Worm (Caenorhabditis elegans): ENCODE measurements around the gene pqn-84.
A peak's percentile ranks its signal among the peaks of the same experiment; 100 is the strongest.

The pqn-84 gene

DNA sequence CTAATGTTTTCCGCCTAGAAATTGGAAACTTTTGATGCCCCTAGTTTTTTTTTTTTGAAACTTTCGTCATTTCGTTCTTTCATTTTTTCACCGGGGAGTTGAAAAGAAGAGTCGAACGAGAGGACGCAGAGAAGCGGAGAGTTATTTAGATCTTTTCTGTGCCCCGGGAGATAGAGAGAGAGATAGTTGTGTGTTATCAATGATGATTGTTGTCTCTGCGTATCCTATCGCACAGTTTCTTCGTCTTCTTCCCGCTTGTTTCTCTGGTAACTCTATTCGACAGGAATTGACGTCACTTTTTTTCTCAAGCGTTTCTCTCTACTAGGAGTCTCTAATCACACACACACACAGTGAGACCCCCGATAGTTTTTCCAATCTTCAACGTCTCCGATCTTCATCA lies 10.8 kb upstream of the pqn-84 start:
- no peak for TF ChIP-seq aptf-3 (GFP tag; IDR thresholded peaks at IDR 0.05)
- TF ChIP-seq T26A5.8 (tag; optimal IDR thresholded peaks at IDR 0.05), result no peak
- TF ChIP-seq let-526 (GFP tag; IDR thresholded peaks at IDR 0.05), result no peak
- peak; percentile 20; the same call in 1 of the 2 replicates for TF ChIP-seq lin-26 (GFP tag; IDR thresholded peaks at IDR 0.05)
- no peak for TF ChIP-seq sea-2 (GFP tag; IDR thresholded peaks at IDR 0.05)
- no peak for TF ChIP-seq ekl-4 (GFP tag; IDR thresholded peaks at IDR 0.05)
- TF ChIP-seq F55B11.4 (tag; optimal IDR thresholded peaks at IDR 0.05; ENCODE audit: borderline replicate concordance, insufficient read depth), result no peak
- no peak for TF ChIP-seq lsy-27 (tag; optimal IDR thresholded peaks at IDR 0.05; ENCODE audit: borderline replicate concordance, insufficient read depth)
- TF ChIP-seq B0035.1 (tag; optimal IDR thresholded peaks at IDR 0.05), result no peak
- no peak for TF ChIP-seq madf-10 (tag; optimal IDR thresholded peaks at IDR 0.05)
- peak; percentile 60 for TF ChIP-seq lin-40 (tag; optimal IDR thresholded peaks at IDR 0.05)
- TF ChIP-seq zim-3 (tag; optimal IDR thresholded peaks at IDR 0.05), result no peak
- no peak for TF ChIP-seq efl-1 (GFP tag; optimal IDR thresholded peaks at IDR 0.05)
- no peak for TF ChIP-seq akir-1 (GFP tag; optimal IDR thresholded peaks at IDR 0.05)
- no peak for TF ChIP-seq attf-6 (GFP tag; IDR thresholded peaks at IDR 0.05)
- peak; percentile 29 for TF ChIP-seq lin-54 (GFP tag; optimal IDR thresholded peaks at IDR 0.05)
- no peak for TF ChIP-seq sdz-38 (tag; optimal IDR thresholded peaks at IDR 0.05)
- no peak for TF ChIP-seq F57A8.1 (GFP tag; optimal IDR thresholded peaks at IDR 0.05)
- no peak for TF ChIP-seq Y79H2A.3 (GFP tag; conservative IDR thresholded peaks at IDR 0.05)
- TF ChIP-seq ceh-40 (GFP tag; IDR thresholded peaks at IDR 0.05), result no peak
- no peak for TF ChIP-seq C06A6.2 (GFP tag; conservative IDR thresholded peaks at IDR 0.05)
- no peak for TF ChIP-seq ets-4 (GFP tag; optimal IDR thresholded peaks at IDR 0.05)
- TF ChIP-seq ztf-6 (GFP tag; IDR thresholded peaks at IDR 0.05), result no peak
- TF ChIP-seq hmg-1.2 (GFP tag; IDR thresholded peaks at IDR 0.05), result peak; percentile 49; the same call in 1 of the 2 replicates
- no peak for TF ChIP-seq athp-1 (tag; optimal IDR thresholded peaks at IDR 0.05)
- no peak for TF ChIP-seq egl-44 (GFP tag; IDR thresholded peaks at IDR 0.05)
- no peak for TF ChIP-seq Y53F4B.3 (GFP tag; IDR thresholded peaks at IDR 0.05)
- no peak for TF ChIP-seq rec-8 (tag; optimal IDR thresholded peaks at IDR 0.05)
- TF ChIP-seq ceh-58 (GFP tag; IDR thresholded peaks at IDR 0.05), result no peak
- no peak for TF ChIP-seq bed-1 (GFP tag; IDR thresholded peaks at IDR 0.05)
- TF ChIP-seq hlh-12 (tag; optimal IDR thresholded peaks at IDR 0.05), result no peak
- TF ChIP-seq cebp-1 (GFP tag; IDR thresholded peaks at IDR 0.05), result no peak
- peak; percentile 70 for TF ChIP-seq cebp-1 (tag; optimal IDR thresholded peaks at IDR 0.05)
- no peak for TF ChIP-seq attf-3 (GFP tag; conservative IDR thresholded peaks at IDR 0.05)
- TF ChIP-seq ceh-91 (GFP tag; IDR thresholded peaks at IDR 0.05), result no peak
- TF ChIP-seq F33H1.4 (GFP tag; IDR thresholded peaks at IDR 0.05), result no peak
- no peak for TF ChIP-seq unc-130 (GFP tag; optimal IDR thresholded peaks at IDR 0.05)
- no peak for TF ChIP-seq fkh-3 (tag; optimal IDR thresholded peaks at IDR 0.05)
- TF ChIP-seq atf-7 (tag; optimal IDR thresholded peaks at IDR 0.05), result peak; percentile 95
- no peak for TF ChIP-seq ccch-3 (GFP tag; optimal IDR thresholded peaks at IDR 0.05)
- TF ChIP-seq nhr-80 (tag; optimal IDR thresholded peaks at IDR 0.05), result peak; percentile 96
- no peak for TF ChIP-seq him-1 (tag; optimal IDR thresholded peaks at IDR 0.05)
- no peak for TF ChIP-seq F39B2.1 (GFP tag; IDR thresholded peaks at IDR 0.05)
- TF ChIP-seq attf-5 (GFP tag; optimal IDR thresholded peaks at IDR 0.05), result peak; percentile 59
- no peak for TF ChIP-seq cebp-2 (GFP tag; IDR thresholded peaks at IDR 0.05)
- TF ChIP-seq ztf-26 (tag; optimal IDR thresholded peaks at IDR 0.05), result peak; percentile 9
- TF ChIP-seq gei-17 (GFP tag; optimal IDR thresholded peaks at IDR 0.05), result no peak
- TF ChIP-seq tlf-1 (GFP tag; optimal IDR thresholded peaks at IDR 0.05), result no peak
- no peak for TF ChIP-seq tbx-9 (tag; optimal IDR thresholded peaks at IDR 0.05; ENCODE audit: borderline replicate concordance)
- 0 out of 2 replicates have a peak, but pooled peaks have one; percentile 29 for TF ChIP-seq mcd-1 (GFP tag; IDR thresholded peaks at IDR 0.05)

Data from whole organism, young adult.